Worm (Caenorhabditis elegans) whole organism, L1 larva: ENCODE data around the gene pha-4.

Experiments
- C04F5.9 ChIP-seq: sonication (generic microtip); optimal IDR thresholded peaks from 2 replicates; lab custom pipeline; 2016; ENCODE audit warnings: missing genetic modification characterization, missing compliant biosample characterization
- C16A3.4 ChIP-seq: fragments of 150-350 bp; optimal IDR thresholded peaks from 2 replicates; lab custom pipeline; 2014; ENCODE audit warnings: missing biosample characterization, missing genetic modification characterization
- C34B4.2 ChIP-seq: sonication (generic microtip); optimal IDR thresholded peaks from 2 replicates; lab custom pipeline; 2017; ENCODE audit warnings: mild to moderate bottlenecking, missing genetic modification characterization, missing compliant biosample characterization
- aha-1 ChIP-seq: fragments of 150-350 bp; optimal IDR thresholded peaks from 2 replicates; lab custom pipeline; 2014; ENCODE audit warnings: missing biosample characterization, missing genetic modification characterization
- alr-1 ChIP-seq: fragments of 200-800 bp; sonication (Bioruptor generic); optimal IDR thresholded peaks from 2 replicates; lab custom pipeline; 2018; ENCODE audit warnings: borderline replicate concordance, mild to moderate bottlenecking, missing genetic modification characterization, missing compliant biosample characterization
- ama-1 ChIP-seq: fragments of 150-350 bp; optimal IDR thresholded peaks from 2 replicates; lab custom pipeline; 2014
- ceh-82 ChIP-seq, 3 experiments: fragments of 150-350 bp in 1 of 3; sonication (generic microtip) in 2 of 3; optimal IDR thresholded peaks; 2 replicates each; lab custom pipeline; 2014 to 2017; ENCODE audit warnings: missing biosample characterization in 3 of 3, missing genetic modification characterization in 3 of 3
- ceh-90 ChIP-seq: sonication (generic microtip); optimal IDR thresholded peaks from 2 replicates; lab custom pipeline; 2016; ENCODE audit warnings: missing genetic modification characterization, missing compliant biosample characterization
- ces-1 ChIP-seq: fragments of 150-350 bp; optimal IDR thresholded peaks from 2 replicates; lab custom pipeline; 2014; ENCODE audit warnings: missing biosample characterization, missing genetic modification reagents, missing genetic modification characterization
- dpl-1 ChIP-seq, 3 experiments: fragments of 150-350 bp in 2 of 3; sonication (generic microtip) in 1 of 3; optimal IDR thresholded peaks; 2 replicates each; lab custom pipeline; 2014 to 2017; ENCODE audit warnings: missing biosample characterization in 3 of 3, missing genetic modification characterization in 3 of 3, missing genetic modification reagents in 3 of 3
- efl-1 ChIP-seq, 4 experiments: fragments of 150-350 bp; optimal IDR thresholded peaks in 3 of 4; peaks in 1 of 4; 1 replicate in 1 of 4; 2 replicates in 3 of 4; lab custom pipeline; 2014; ENCODE audit warnings: missing biosample characterization in 2 of 4, missing genetic modification characterization in 2 of 4, missing genetic modification reagents in 2 of 4
- egl-27 ChIP-seq, 2 experiments: fragments of 150-350 bp in 1 of 2; sonication (generic microtip); optimal IDR thresholded peaks; 3 replicates each; lab custom pipeline; 2017 to 2018; ENCODE audit warnings: missing biosample characterization in 2 of 2, missing genetic modification characterization in 2 of 2, missing genetic modification reagents in 2 of 2
- elt-2 ChIP-seq: sonication (generic microtip); optimal IDR thresholded peaks from 2 replicates; lab custom pipeline; 2016; ENCODE audit warnings: missing genetic modification characterization, mild to moderate bottlenecking, inconsistent platforms, missing compliant biosample characterization, missing genetic modification reagents
- elt-3 ChIP-seq, 6 experiments: fragments of 150-350 bp in 1 of 6; sonication (generic microtip); optimal IDR thresholded peaks; 2 replicates each; lab custom pipeline; 2017 to 2018; ENCODE audit warnings: missing biosample characterization in 6 of 6, missing genetic modification characterization in 6 of 6, inconsistent platforms in 1 of 6
- ets-5 ChIP-seq: fragments of 200-800 bp; sonication (Bioruptor generic); IDR thresholded peaks from 2 replicates; pipeline ENCODE4 v1.3.6; 2022; ENCODE audit warnings: missing genetic modification characterization, missing compliant biosample characterization
- hlh-17 ChIP-seq: fragments of 200-800 bp; sonication (Bioruptor generic); optimal IDR thresholded peaks from 2 replicates; lab custom pipeline; 2018; ENCODE audit warnings: missing genetic modification characterization, mild to moderate bottlenecking, missing compliant biosample characterization, moderate library complexity, borderline replicate concordance
- irx-1 ChIP-seq: sonication (generic microtip); optimal IDR thresholded peaks from 2 replicates; lab custom pipeline; 2016; ENCODE audit warnings: missing genetic modification characterization, missing compliant biosample characterization
- isw-1 ChIP-seq: fragments of 200-800 bp; sonication (Bioruptor generic); IDR thresholded peaks from 2 replicates; pipeline ENCODE4 v1.3.6; 2022; ENCODE audit warnings: missing genetic modification characterization, missing compliant biosample characterization
- jun-1 ChIP-seq: fragments of 150-350 bp; optimal IDR thresholded peaks from 2 replicates; lab custom pipeline; 2014; ENCODE audit warnings: missing biosample characterization, missing genetic modification reagents, missing genetic modification characterization
- lin-13 ChIP-seq: fragments of 150-350 bp; optimal IDR thresholded peaks from 2 replicates; lab custom pipeline; 2014; ENCODE audit warnings: missing biosample characterization, missing genetic modification reagents, missing genetic modification characterization
- lin-14 ChIP-seq: fragments of 200-800 bp; sonication (Bioruptor generic); optimal IDR thresholded peaks from 2 replicates; lab custom pipeline; 2018; ENCODE audit warnings: mild to moderate bottlenecking, missing genetic modification characterization, moderate library complexity, missing compliant biosample characterization
- lin-35 ChIP-seq, 2 experiments: fragments of 150-350 bp; optimal IDR thresholded peaks; 2 replicates each; lab custom pipeline; 2014; ENCODE audit warnings: missing biosample characterization in 2 of 2, missing genetic modification characterization in 2 of 2, missing genetic modification reagents in 2 of 2
- lin-39 ChIP-seq: fragments of 150-350 bp; optimal IDR thresholded peaks from 2 replicates; lab custom pipeline; 2014; ENCODE audit warnings: missing biosample characterization, missing genetic modification reagents, missing genetic modification characterization
- lir-3 ChIP-seq: sonication (generic microtip); optimal IDR thresholded peaks from 2 replicates; lab custom pipeline; 2016; ENCODE audit warnings: mild to moderate bottlenecking, missing genetic modification characterization, moderate library complexity, missing compliant biosample characterization; ENCODE audit not compliant: poor library complexity
- mab-9 ChIP-seq: fragments of 200-800 bp; sonication (Bioruptor generic); IDR thresholded peaks from 2 replicates; pipeline ENCODE4 v1.3.6; 2022; ENCODE audit warnings: missing genetic modification reagents, missing genetic modification characterization, missing compliant biosample characterization
- mdl-1 ChIP-seq, 2 experiments: fragments of 150-350 bp; optimal IDR thresholded peaks; 2 replicates each; lab custom pipeline; 2014 to 2017; ENCODE audit warnings: missing biosample characterization in 2 of 2, missing genetic modification characterization in 2 of 2, inconsistent platforms in 1 of 2
- mep-1 ChIP-seq: fragments of 150-350 bp; optimal IDR thresholded peaks from 2 replicates; lab custom pipeline; 2014; ENCODE audit warnings: missing biosample characterization, missing genetic modification characterization
- nhr-12 ChIP-seq: sonication (generic microtip); optimal IDR thresholded peaks from 2 replicates; lab custom pipeline; 2017; ENCODE audit warnings: missing biosample characterization, missing genetic modification characterization
- nhr-20 ChIP-seq: sonication (generic microtip); optimal IDR thresholded peaks from 2 replicates; lab custom pipeline; 2016; ENCODE audit warnings: mild to moderate bottlenecking, missing genetic modification characterization, missing compliant biosample characterization
- nhr-28 ChIP-seq: fragments of 150-350 bp; optimal IDR thresholded peaks from 2 replicates; lab custom pipeline; 2014; ENCODE audit warnings: missing biosample characterization, missing genetic modification characterization
- nhr-47 ChIP-seq: sonication (generic microtip); optimal IDR thresholded peaks from 2 replicates; lab custom pipeline; 2016; ENCODE audit warnings: mild to moderate bottlenecking, missing genetic modification characterization, moderate library complexity, missing compliant biosample characterization
- nhr-77 ChIP-seq: fragments of 150-350 bp; optimal IDR thresholded peaks from 2 replicates; lab custom pipeline; 2014; ENCODE audit warnings: missing biosample characterization, missing genetic modification characterization
- nhr-84 ChIP-seq: sonication (generic microtip); optimal IDR thresholded peaks from 2 replicates; lab custom pipeline; 2017; ENCODE audit warnings: missing biosample characterization, missing genetic modification characterization
- nhr-85 ChIP-seq: sonication (generic microtip); peaks from one replicate; lab custom pipeline; 2016; ENCODE audit warnings: missing genetic modification characterization, inconsistent platforms, missing compliant biosample characterization
- nhr-90 ChIP-seq: sonication (generic microtip); optimal IDR thresholded peaks from 2 replicates; lab custom pipeline; 2016; ENCODE audit warnings: mild to moderate bottlenecking, missing genetic modification characterization, missing compliant biosample characterization; ENCODE audit not compliant: poor library complexity
- pax-3 ChIP-seq: fragments of 200-800 bp; sonication (Bioruptor generic); optimal IDR thresholded peaks from 2 replicates; lab custom pipeline; 2018; ENCODE audit warnings: mild to moderate bottlenecking, missing genetic modification characterization, moderate library complexity, missing compliant biosample characterization
- pqm-1 ChIP-seq: sonication (generic microtip); optimal IDR thresholded peaks from 3 replicates; lab custom pipeline; 2017; ENCODE audit warnings: missing biosample characterization, missing genetic modification characterization
- skn-1 ChIP-seq: fragments of 150-350 bp; optimal IDR thresholded peaks from 2 replicates; lab custom pipeline; 2014; ENCODE audit warnings: missing biosample characterization, missing genetic modification characterization
- snpc-4 ChIP-seq: fragments of 150-350 bp; optimal IDR thresholded peaks from 2 replicates; lab custom pipeline; 2014; ENCODE audit warnings: missing biosample characterization, missing genetic modification characterization
- snu-23 ChIP-seq: sonication (generic microtip); optimal IDR thresholded peaks from 2 replicates; lab custom pipeline; 2016; ENCODE audit warnings: missing genetic modification characterization, missing compliant biosample characterization
- sox-4 ChIP-seq: sonication (generic microtip); optimal IDR thresholded peaks from 2 replicates; lab custom pipeline; 2016; ENCODE audit warnings: missing genetic modification characterization, missing compliant biosample characterization
- sptf-1 ChIP-seq: fragments of 150-350 bp; optimal IDR thresholded peaks from 2 replicates; lab custom pipeline; 2014; ENCODE audit warnings: missing biosample characterization, missing genetic modification characterization
- swsn-7 ChIP-seq: sonication (generic microtip); optimal IDR thresholded peaks from 2 replicates; lab custom pipeline; 2016; ENCODE audit warnings: missing genetic modification characterization, missing compliant biosample characterization
- tbx-2 ChIP-seq: sonication (generic microtip); optimal IDR thresholded peaks from 2 replicates; lab custom pipeline; 2016; ENCODE audit warnings: missing genetic modification characterization, missing compliant biosample characterization
- unc-130 ChIP-seq: fragments of 150-350 bp; optimal IDR thresholded peaks from 2 replicates; lab custom pipeline; 2017; ENCODE audit warnings: missing biosample characterization, missing genetic modification characterization, inconsistent platforms
- unc-30 ChIP-seq: sonication (generic microtip); optimal IDR thresholded peaks from 2 replicates; lab custom pipeline; 2017; ENCODE audit warnings: missing biosample characterization, missing genetic modification characterization
- unc-62 ChIP-seq: fragments of 150-350 bp; optimal IDR thresholded peaks from 2 replicates; lab custom pipeline; 2014; ENCODE audit warnings: missing biosample characterization, missing genetic modification reagents, missing genetic modification characterization
- unc-86 ChIP-seq: sonication (generic microtip); optimal IDR thresholded peaks from 2 replicates; lab custom pipeline; 2016; ENCODE audit warnings: missing genetic modification characterization, missing compliant biosample characterization
- xbp-1 ChIP-seq: sonication (generic microtip); optimal IDR thresholded peaks from 2 replicates; lab custom pipeline; 2016; ENCODE audit warnings: missing genetic modification characterization, missing compliant biosample characterization
- zag-1 ChIP-seq: fragments of 150-350 bp; optimal IDR thresholded peaks from 2 replicates; lab custom pipeline; 2014; ENCODE audit warnings: missing biosample characterization, missing genetic modification characterization

Gene pha-4

ce11 chrV:20752609-20753102 lies at the start of gene pha-4:
Gene pha-4, plus strand, starts transcription at chrV:20753052.
- TF ChIP-seq efl-1 (optimal IDR thresholded peaks at IDR 0.05; lab: Kevin White, UChicago) (no peak), efl-1 (GFP tag; optimal IDR thresholded peaks at IDR 0.05 in 1 of 2; lab: Kevin White, UChicago) (no peak), nhr-77 (tag; lab: Kevin White, UChicago) (no peak), zag-1 (tag; lab: Kevin White, UChicago) (no peak), swsn-7 (tag; lab: Kevin White, UChicago) (no peak), unc-30 (tag; lab: Kevin White, UChicago) (no peak), pax-3 (tag; lab: Kevin White, UChicago) (no peak), ets-5 (GFP tag; lab: Robert Waterston, UW) (no peak), unc-86 (no peak), ama-1 (no peak), elt-2 (tag; lab: Kevin White, UChicago) (peak; percentile 68), lin-35 (GFP tag; optimal IDR thresholded peaks at IDR 0.05; lab: Kevin White, UChicago) (peak in 1 of 2 experiments; percentile 30), sptf-1 (tag; lab: Kevin White, UChicago) (no peak), unc-130 (tag; lab: Kevin White, UChicago) (no peak), lin-14 (GFP tag; lab: Kevin White, UChicago) (peak; percentile 4), ceh-82 (tag; optimal IDR thresholded peaks at IDR 0.05; lab: Kevin White, UChicago) (no peak), C04F5.9 (tag; lab: Kevin White, UChicago) (no peak), mep-1 (no peak), xbp-1 (no peak), hlh-17 (GFP tag; lab: Kevin White, UChicago) (no peak), C16A3.4 (tag; lab: Kevin White, UChicago) (no peak), jun-1 (tag; lab: Kevin White, UChicago) (peak; percentile 0), sox-4 (tag; lab: Kevin White, UChicago) (no peak), nhr-47 (tag; lab: Kevin White, UChicago) (no peak), lir-3 (tag; lab: Kevin White, UChicago) (no peak), nhr-85 (tag; lab: Kevin White, UChicago) (no peak), nhr-90 (tag; lab: Kevin White, UChicago) (no peak), mab-9 (GFP tag; lab: Robert Waterston, UW) (no peak), ceh-90 (tag; lab: Kevin White, UChicago) (no peak), aha-1 (tag; lab: Kevin White, UChicago) (no peak), egl-27 (tag; optimal IDR thresholded peaks at IDR 0.05; lab: Kevin White, UChicago) (no peak), alr-1 (tag; lab: Kevin White, UChicago) (no peak), skn-1 (tag; lab: Kevin White, UChicago) (no peak), C34B4.2 (tag; lab: Kevin White, UChicago) (no peak), elt-3 (tag; optimal IDR thresholded peaks at IDR 0.05; lab: Kevin White, UChicago) (no peak), pqm-1 (tag; lab: Kevin White, UChicago) (peak; percentile 69), nhr-20 (no peak)
- TF ChIP-seq, all 84 proteins: peak for 5

- peak; percentile 72 for TF ChIP-seq lin-39 (tag; lab: Kevin White, UChicago)
- TF ChIP-seq tbx-2 (tag; lab: Kevin White, UChicago): peak; percentile 64
- TF ChIP-seq nhr-90 (tag; lab: Kevin White, UChicago): peak; percentile 71
- peak in 1 of 2 experiments; percentile 50 for TF ChIP-seq mdl-1 (tag; optimal IDR thresholded peaks at IDR 0.05; lab: Kevin White, UChicago)
- peak; percentile 53 for TF ChIP-seq unc-86
- no peak for TF ChIP-seq elt-2 (tag; lab: Kevin White, UChicago)
- TF ChIP-seq nhr-84: no peak
- peak; percentile 87 to 91 (median 91) for TF ChIP-seq dpl-1 (GFP tag; optimal IDR thresholded peaks at IDR 0.05; lab: Kevin White, UChicago)
- TF ChIP-seq lir-3 (tag; lab: Kevin White, UChicago): no peak
- no peak for TF ChIP-seq ces-1 (GFP tag; lab: Kevin White, UChicago)
- peak; percentile 50 for TF ChIP-seq nhr-85 (tag; lab: Kevin White, UChicago)
- TF ChIP-seq isw-1 (GFP tag; lab: Robert Waterston, UW): peak; percentile 63
- TF ChIP-seq snpc-4 (tag; lab: Kevin White, UChicago): peak; percentile 49
- TF ChIP-seq lin-13 (GFP tag; lab: Kevin White, UChicago): peak; percentile 43
- TF ChIP-seq nhr-28 (tag; lab: Kevin White, UChicago): no peak
- no peak for TF ChIP-seq unc-62
- no peak for TF ChIP-seq aha-1 (tag; lab: Kevin White, UChicago)
- peak; percentile 3 for TF ChIP-seq nhr-77 (tag; lab: Kevin White, UChicago)
- no peak for TF ChIP-seq pax-3 (tag; lab: Kevin White, UChicago)
- no peak for TF ChIP-seq sptf-1 (tag; lab: Kevin White, UChicago)
- TF ChIP-seq irx-1 (tag; lab: Kevin White, UChicago): peak; percentile 49
- peak; percentile 69 for TF ChIP-seq snu-23 (GFP tag; lab: Kevin White, UChicago)
- TF ChIP-seq C16A3.4 (tag; lab: Kevin White, UChicago): peak; percentile 11
- no peak for TF ChIP-seq nhr-12 (tag; lab: Kevin White, UChicago)
Measured at ce11 chrV:20703998-20704572, 48.8 kb upstream of the pha-4 start, which contains the start of the genes F53F8.5 and F53F8.6. Gene F53F8.5, minus strand, starts transcription at chrV:20704049. Gene F53F8.6, plus strand, starts transcription at chrV:20704227.
